Fruit fly (Drosophila melanogaster) whole organism, prepupa: Measurements from ENCODE around the gene Bicra.

ENCODE experiments used
- CG11294 ChIP-seq: fragments of 200-800 bp; sonication (Bioruptor generic); IDR thresholded peaks from 2 replicates; pipeline ENCODE4 v1.3.6; 2022; ENCODE audit warnings: missing biosample characterization, missing genetic modification characterization
- CG6792 ChIP-seq: fragments of 200-800 bp; sonication (Bioruptor generic); optimal IDR thresholded peaks from 3 replicates; lab custom pipeline; 2016; ENCODE audit warnings: missing biosample characterization, missing genetic modification characterization
- Gug ChIP-seq: fragments of 200-800 bp; sonication (Bioruptor generic); IDR thresholded peaks from 2 replicates; pipeline ENCODE4 v1.3.6; 2022; ENCODE audit warnings: missing biosample characterization, missing genetic modification characterization
- OdsH ChIP-seq: fragments of 200-800 bp; sonication (Bioruptor generic); optimal IDR thresholded peaks from 3 replicates; lab custom pipeline; 2016; ENCODE audit warnings: missing biosample characterization, missing genetic modification characterization
- cyc ChIP-seq: fragments of 200-800 bp; sonication (Bioruptor generic); optimal IDR thresholded peaks from 3 replicates; lab custom pipeline; 2016; ENCODE audit warnings: missing biosample characterization, missing genetic modification characterization
- fkh ChIP-seq: fragments of 200-800 bp; sonication (Bioruptor generic); optimal IDR thresholded peaks from 3 replicates; lab custom pipeline; 2017; ENCODE audit warnings: missing biosample characterization, mild to moderate bottlenecking, missing genetic modification characterization, moderate library complexity

DNA sequence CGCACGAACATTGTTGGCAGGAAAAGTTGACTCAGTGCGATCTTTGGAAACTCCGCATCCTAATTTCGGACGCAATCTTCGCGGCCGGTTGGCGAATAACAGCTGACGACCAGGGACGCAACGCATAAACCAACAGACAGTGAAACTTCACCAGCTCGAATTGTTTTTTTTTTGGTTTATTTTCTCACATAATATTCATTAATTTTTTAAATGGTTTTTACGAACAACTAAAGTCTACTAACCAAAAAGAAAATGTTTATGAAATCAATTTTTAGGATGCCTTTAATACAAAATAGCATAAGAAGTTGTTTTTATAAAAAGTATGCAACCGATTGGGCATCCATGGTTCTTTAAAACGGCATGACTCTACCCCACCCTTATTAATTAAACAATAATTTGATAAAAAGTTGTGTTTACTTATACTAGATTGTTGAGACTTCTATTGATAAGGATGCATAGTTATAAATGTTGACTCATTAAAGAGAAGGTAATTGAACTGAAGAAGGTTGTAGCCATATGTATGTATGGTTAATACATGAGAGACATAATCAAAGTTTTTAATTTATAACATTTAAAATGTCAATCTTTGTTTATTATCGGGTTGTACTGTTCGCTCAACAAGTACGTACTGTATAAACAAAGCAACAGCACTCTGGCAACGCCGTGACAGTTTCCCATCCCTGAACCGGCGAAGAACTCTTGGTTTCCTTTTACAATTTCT, 28.8 kb upstream of the Bicra start, which contains the start of the genes beta4GalNAcTB and Cpsf100:
- TF ChIP-seq CG11294 (GFP tag; lab: Robert Waterston, UW) (peak; percentile 7; the same call in 1 of the 2 replicates), Gug (GFP tag; lab: Robert Waterston, UW) (peak; percentile 27; the same call in 1 of the 2 replicates), CG6792 (peak; percentile 69), fkh (GFP tag; lab: Kevin White, UChicago) (peak; percentile 89), cyc (GFP tag; lab: Kevin White, UChicago) (peak; percentile 82), OdsH (GFP tag; lab: Kevin White, UChicago) (peak; percentile 80)
